Worm (Caenorhabditis elegans) whole organism, dauer: ENCODE data around the gene T12A7.9.

ENCODE experiments used
- unc-62 ChIP-seq: sonication (generic microtip); optimal IDR thresholded peaks from 2 replicates; lab custom pipeline; 2017; ENCODE audit warnings: missing biosample characterization, missing genetic modification reagents, missing genetic modification characterization

Gene T12A7.9

ce11 chrIV:11755907-11756306, at the start of gene T12A7.9:
Gene T12A7.9 (minus strand): TSS chrIV:11756007.
- TF ChIP-seq unc-62 (GFP tag; lab: Kevin White, UChicago): no peak

- TF ChIP-seq unc-62 (GFP tag; lab: Kevin White, UChicago): no peak
Observed at ce11 chrIV:11804053-11804452, 48.2 kb upstream of the T12A7.9 start, which contains the start of gene H01G02.1. Gene H01G02.1 (minus strand): TSS chrIV:11804153.

- TF ChIP-seq unc-62 (GFP tag; lab: Kevin White, UChicago): no peak
Observed at ce11 chrIV:11803044-11803443, 47.2 kb upstream of the T12A7.9 start, which contains the start of gene H01G02.4. Gene H01G02.4 (minus strand): TSS chrIV:11803144.

ce11 chrIV:11801078-11801477, 45.3 kb upstream of the T12A7.9 start, which contains the start of gene dyf-18:
Gene dyf-18 (minus strand): TSS chrIV:11801178.
- TF ChIP-seq unc-62 (GFP tag; lab: Kevin White, UChicago): no peak

ce11 chrIV:11799240-11799639, 43.4 kb upstream of the T12A7.9 start:
- TF ChIP-seq unc-62 (GFP tag; lab: Kevin White, UChicago): no peak

- TF ChIP-seq unc-62 (GFP tag; lab: Kevin White, UChicago): no peak
Observed at ce11 chrIV:11796818-11797217, 41.0 kb upstream of the T12A7.9 start.

- no peak for TF ChIP-seq unc-62 (GFP tag; lab: Kevin White, UChicago)
Observed at ce11 chrIV:11795964-11796363, 40.2 kb upstream of the T12A7.9 start.

- TF ChIP-seq unc-62 (GFP tag; lab: Kevin White, UChicago): no peak
Observed at ce11 chrIV:11793170-11793569, 37.4 kb upstream of the T12A7.9 start.

ce11 chrIV:11792495-11792894, 36.7 kb upstream of the T12A7.9 start, which contains the start of gene H01G02.3:
Gene H01G02.3 (minus strand): TSS chrIV:11792595.
- TF ChIP-seq unc-62 (GFP tag; lab: Kevin White, UChicago): no peak

ce11 chrIV:11788383-11788963, 32.7 kb upstream of the T12A7.9 start:
- no peak for TF ChIP-seq unc-62 (GFP tag; lab: Kevin White, UChicago)

ce11 chrIV:11787793-11788192, 32.0 kb upstream of the T12A7.9 start:
- no peak for TF ChIP-seq unc-62 (GFP tag; lab: Kevin White, UChicago)

ce11 chrIV:11785064-11785840, 29.4 kb upstream of the T12A7.9 start:
- TF ChIP-seq unc-62 (GFP tag; lab: Kevin White, UChicago): no peak

- TF ChIP-seq unc-62 (GFP tag; lab: Kevin White, UChicago): no peak
Observed at ce11 chrIV:11782846-11783245, 27.0 kb upstream of the T12A7.9 start.

ce11 chrIV:11779028-11779427, 23.2 kb upstream of the T12A7.9 start, which contains the start of gene lpr-2:
Gene lpr-2 (plus strand): TSS chrIV:11779216.
- TF ChIP-seq unc-62 (GFP tag; lab: Kevin White, UChicago): no peak

ce11 chrIV:11776968-11777467, 21.2 kb upstream of the T12A7.9 start:
- no peak for TF ChIP-seq unc-62 (GFP tag; lab: Kevin White, UChicago)

- no peak for TF ChIP-seq unc-62 (GFP tag; lab: Kevin White, UChicago)
Observed at ce11 chrIV:11773692-11774225, 18.0 kb upstream of the T12A7.9 start, which contains the start of gene lips-5. Gene lips-5 (minus strand): TSS chrIV:11773742.
